Worm (Caenorhabditis elegans) whole organism, L4/young adult: Measurements from ENCODE around the gene decr-1.2.

Experiments used
- W03F9.2 ChIP-seq: fragments of 150-350 bp; optimal IDR thresholded peaks from 2 replicates; lab custom pipeline; 2014; ENCODE audit warnings: missing biosample characterization, missing genetic modification characterization
- dao-5 ChIP-seq: sonication (generic microtip); optimal IDR thresholded peaks from 2 replicates; lab custom pipeline; 2016; ENCODE audit warnings: missing genotype, missing genetic modification characterization, moderate library complexity, missing compliant biosample characterization
- him-1 ChIP-seq: sonication (generic microtip); optimal IDR thresholded peaks from 2 replicates; lab custom pipeline; 2016; ENCODE audit warnings: missing genotype, missing genetic modification reagents, missing genetic modification characterization, missing compliant biosample characterization

Gene decr-1.2

DNA sequence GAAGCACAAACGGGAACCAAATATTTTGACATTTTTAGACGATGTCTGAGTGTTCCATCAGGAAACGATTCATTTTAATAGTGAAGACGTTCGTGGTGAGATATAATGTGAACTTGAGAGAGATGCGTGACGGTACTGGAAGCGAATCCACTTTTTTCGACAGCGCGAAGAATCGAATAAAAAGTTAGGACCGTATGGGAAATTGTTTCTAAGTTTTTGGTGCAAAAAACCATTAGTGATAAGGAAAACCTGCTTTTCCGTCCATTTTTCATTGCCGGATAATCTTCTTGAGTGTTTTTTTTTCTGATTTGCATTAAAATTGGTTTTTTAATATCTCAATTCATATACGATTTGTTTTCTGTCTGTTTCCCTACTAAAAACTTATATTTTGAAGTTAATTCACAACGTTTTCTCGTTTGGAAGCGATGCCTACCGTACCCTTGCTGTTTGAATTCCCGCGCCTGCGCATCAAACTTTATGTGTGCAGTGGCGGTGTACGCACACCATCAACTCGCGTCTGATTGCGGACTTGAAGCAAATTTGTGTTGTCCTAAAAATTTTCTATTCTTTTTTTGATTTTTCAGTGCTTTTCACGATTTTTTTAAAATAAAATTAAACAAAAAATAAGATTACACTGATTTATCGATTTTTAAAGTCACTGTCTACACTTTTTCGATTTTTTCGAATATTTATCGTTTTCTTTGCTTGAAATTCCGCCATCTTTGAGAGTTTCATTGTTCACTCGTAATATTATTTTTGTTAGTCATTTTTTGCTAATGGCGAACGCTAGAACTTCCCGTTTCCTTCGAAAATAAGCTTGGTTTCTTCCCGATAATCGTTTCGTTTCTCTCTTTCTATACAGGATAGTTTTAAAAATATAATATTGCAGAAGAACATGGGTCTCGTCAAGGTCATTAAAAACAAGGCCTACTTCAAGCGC lies 23.9 kb downstream of the decr-1.2 start, which contains the start of the genes col-38 and rpl-5:
Gene col-38, minus strand, starts transcription at position 51 of the 940 bp plus-strand sequence.
Gene rpl-5, plus strand, starts transcription at position 890 of the 940 bp plus-strand sequence.
- peak; percentile 97 for TF ChIP-seq W03F9.2 (tag; lab: Kevin White, UChicago)
- no peak for TF ChIP-seq dao-5 (tag; lab: Kevin White, UChicago)
- peak; percentile 1 for TF ChIP-seq him-1 (tag; lab: Kevin White, UChicago)

- TF ChIP-seq W03F9.2 (tag; lab: Kevin White, UChicago) (no peak), dao-5 (tag; lab: Kevin White, UChicago) (no peak), him-1 (tag; lab: Kevin White, UChicago) (no peak)
Measured at ce11 chrII:8570977-8571376, 25.6 kb downstream of the decr-1.2 start, which contains the start of gene bcs-1. TSS of gene bcs-1 (plus strand) at chrII:8571085.

DNA sequence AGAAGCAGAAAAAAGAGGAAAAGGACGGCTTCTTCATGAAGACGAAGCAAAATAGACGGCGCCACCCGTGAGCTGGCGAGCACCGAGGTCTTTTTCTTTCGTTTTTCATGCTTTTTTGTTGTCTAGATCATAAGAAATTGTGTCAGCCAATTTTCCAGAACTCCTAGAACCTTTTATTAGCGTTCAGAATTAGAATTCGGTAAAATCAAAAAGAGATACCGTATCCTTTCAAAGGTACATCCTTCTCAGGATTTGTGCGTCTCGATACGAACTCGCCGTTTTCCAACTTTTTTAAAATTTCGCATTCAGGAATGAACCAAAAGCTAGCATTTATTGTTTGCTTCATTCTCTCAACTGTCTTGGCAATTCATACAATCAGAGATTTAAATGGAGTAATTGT lies 27.6 kb downstream of the decr-1.2 start, which contains the start of gene F54C9.7:
Gene F54C9.7, plus strand, starts transcription at position 301 of the 400 bp plus-strand sequence.
- TF ChIP-seq W03F9.2 (tag; lab: Kevin White, UChicago) (no peak), him-1 (tag; lab: Kevin White, UChicago) (no peak), dao-5 (tag; lab: Kevin White, UChicago) (no peak)

- TF ChIP-seq dao-5 (tag; lab: Kevin White, UChicago) (no peak), W03F9.2 (tag; lab: Kevin White, UChicago) (no peak), him-1 (tag; lab: Kevin White, UChicago) (no peak)
Measured at ce11 chrII:8575184-8575583, 29.8 kb downstream of the decr-1.2 start, which contains the start of gene puf-5. TSS of gene puf-5 (plus strand) at chrII:8575541.

- TF ChIP-seq dao-5 (tag; lab: Kevin White, UChicago) (no peak), W03F9.2 (tag; lab: Kevin White, UChicago) (no peak), him-1 (tag; lab: Kevin White, UChicago) (no peak)
Measured at ce11 chrII:8577509-8578099, 32.2 kb downstream of the decr-1.2 start, which contains the start of gene F54C9.9. TSS of gene F54C9.9 (plus strand) at chrII:8578049.

- TF ChIP-seq dao-5 (tag; lab: Kevin White, UChicago) = no peak
- TF ChIP-seq W03F9.2 (tag; lab: Kevin White, UChicago) = no peak
- TF ChIP-seq him-1 (tag; lab: Kevin White, UChicago) = no peak
Measured at ce11 chrII:8581700-8582099, 36.3 kb downstream of the decr-1.2 start, which contains the start of gene arl-1. TSS of gene arl-1 (plus strand) at chrII:8582000.

ce11 chrII:8583035-8583434 lies 37.6 kb downstream of the decr-1.2 start:
- TF ChIP-seq dao-5 (tag; lab: Kevin White, UChicago) (no peak), W03F9.2 (tag; lab: Kevin White, UChicago) (no peak), him-1 (tag; lab: Kevin White, UChicago) (no peak)

DNA sequence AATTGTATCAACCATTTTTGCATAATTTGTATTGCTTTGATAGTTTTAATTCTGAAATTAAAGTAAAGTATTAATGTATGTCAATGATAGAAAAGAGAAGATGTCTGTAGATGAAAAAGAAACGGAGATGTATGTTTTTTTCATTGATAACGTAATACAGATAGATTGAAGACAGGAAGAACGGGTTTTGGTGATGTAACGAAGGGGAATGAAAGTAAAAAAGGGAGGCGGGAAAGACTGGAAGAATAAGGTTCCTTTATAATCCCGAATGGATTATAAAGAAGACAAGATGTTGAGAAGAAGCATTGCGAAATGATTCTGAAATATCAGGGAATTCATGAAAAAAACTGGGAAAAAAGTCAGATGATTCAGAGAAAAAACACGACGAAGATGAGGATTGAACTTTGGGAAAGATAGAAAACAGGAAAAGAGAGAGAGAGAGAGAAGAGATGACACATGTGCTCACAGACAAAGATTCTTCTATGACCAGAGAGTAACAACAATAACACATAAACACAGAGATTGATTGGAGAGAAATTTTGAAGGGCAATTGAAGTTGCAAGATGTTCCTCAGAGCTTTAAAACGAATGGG lies 39.7 kb downstream of the decr-1.2 start, which contains the start of gene F54C9.11:
Gene F54C9.11, minus strand, starts transcription at position 51 of the 592 bp plus-strand sequence.
- TF ChIP-seq dao-5 (tag; lab: Kevin White, UChicago) = no peak
- no peak for TF ChIP-seq him-1 (tag; lab: Kevin White, UChicago)
- no peak for TF ChIP-seq W03F9.2 (tag; lab: Kevin White, UChicago)

DNA sequence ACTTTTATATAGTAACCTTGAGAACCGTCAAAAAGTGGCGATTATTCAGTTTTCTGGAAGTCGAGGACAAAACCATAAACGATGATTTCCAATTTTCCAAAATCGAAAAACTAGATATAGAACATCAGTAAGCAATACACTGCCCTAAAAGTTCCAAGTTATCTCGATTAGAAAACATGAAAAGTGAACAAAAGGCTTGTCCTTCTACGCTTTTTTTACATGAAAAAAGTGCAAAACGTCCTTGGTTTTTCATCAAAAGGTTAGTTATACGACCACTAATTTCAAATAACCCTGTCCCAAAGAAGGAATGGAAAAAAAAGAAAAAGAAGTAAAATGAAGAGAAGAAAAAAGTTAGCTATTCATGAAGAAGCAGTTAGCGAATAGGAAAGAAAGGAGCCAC lies 40.5 kb downstream of the decr-1.2 start:
- no peak for TF ChIP-seq him-1 (tag; lab: Kevin White, UChicago)
- no peak for TF ChIP-seq dao-5 (tag; lab: Kevin White, UChicago)
- TF ChIP-seq W03F9.2 (tag; lab: Kevin White, UChicago) = no peak

ce11 chrII:8587660-8588230 lies 42.3 kb downstream of the decr-1.2 start:
- TF ChIP-seq dao-5 (tag; lab: Kevin White, UChicago) (no peak), him-1 (tag; lab: Kevin White, UChicago) (no peak), W03F9.2 (tag; lab: Kevin White, UChicago) (no peak)

ce11 chrII:8588442-8588841 lies 43.0 kb downstream of the decr-1.2 start:
- TF ChIP-seq W03F9.2 (tag; lab: Kevin White, UChicago) = no peak
- TF ChIP-seq him-1 (tag; lab: Kevin White, UChicago) = no peak
- TF ChIP-seq dao-5 (tag; lab: Kevin White, UChicago) = no peak

DNA sequence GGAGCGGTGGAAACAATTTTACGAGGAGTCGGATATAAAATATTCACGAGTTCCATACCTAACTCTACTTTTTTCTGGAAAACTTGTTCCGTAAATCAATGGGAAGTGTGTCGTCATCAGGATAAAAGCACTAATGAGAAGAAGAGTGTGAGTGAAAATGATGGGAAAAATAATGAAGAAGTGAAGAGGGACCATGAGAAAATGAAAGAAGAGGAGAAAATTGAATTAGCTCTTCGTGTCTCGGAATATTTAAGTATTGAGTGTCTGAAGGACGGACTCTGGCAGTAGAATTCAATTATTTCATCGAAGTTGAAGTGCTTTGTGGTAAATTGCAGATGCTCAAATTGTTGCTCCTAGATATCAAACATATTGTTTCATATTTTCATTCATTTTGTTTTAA lies 43.8 kb downstream of the decr-1.2 start:
- no peak for TF ChIP-seq dao-5 (tag; lab: Kevin White, UChicago)
- no peak for TF ChIP-seq him-1 (tag; lab: Kevin White, UChicago)
- TF ChIP-seq W03F9.2 (tag; lab: Kevin White, UChicago) = no peak
